Worm (Caenorhabditis elegans) whole organism, L1 larva: ENCODE data around the gene sel-1.

Experiments used
- C04F5.9 ChIP-seq: sonication (generic microtip); optimal IDR thresholded peaks from 2 replicates; lab custom pipeline; 2016; ENCODE audit warnings: missing genetic modification characterization, missing compliant biosample characterization
- C34B4.2 ChIP-seq: sonication (generic microtip); optimal IDR thresholded peaks from 2 replicates; lab custom pipeline; 2017; ENCODE audit warnings: mild to moderate bottlenecking, missing genetic modification characterization, missing compliant biosample characterization
- F16B12.6 ChIP-seq: fragments of 150-350 bp; optimal IDR thresholded peaks from 2 replicates; lab custom pipeline; 2014; ENCODE audit warnings: missing biosample characterization, missing genetic modification characterization
- Y116A8C.19 ChIP-seq: sonication (generic microtip); optimal IDR thresholded peaks from 2 replicates; lab custom pipeline; 2016; ENCODE audit warnings: missing compliant biosample characterization, missing genetic modification characterization, borderline replicate concordance
- alr-1 ChIP-seq: fragments of 200-800 bp; sonication (Bioruptor generic); optimal IDR thresholded peaks from 2 replicates; lab custom pipeline; 2018; ENCODE audit warnings: borderline replicate concordance, mild to moderate bottlenecking, missing genetic modification characterization, missing compliant biosample characterization
- aly-2 ChIP-seq: fragments of 150-350 bp; optimal IDR thresholded peaks from 2 replicates; lab custom pipeline; 2014; ENCODE audit warnings: missing biosample characterization, missing genetic modification characterization
- blmp-1 ChIP-seq: fragments of 150-350 bp; optimal IDR thresholded peaks from 2 replicates; lab custom pipeline; 2014; ENCODE audit warnings: missing biosample characterization, missing genetic modification characterization
- ceh-63 ChIP-seq: fragments of 200-800 bp; sonication (Bioruptor generic); optimal IDR thresholded peaks from 2 replicates; lab custom pipeline; 2018; ENCODE audit warnings: mild to moderate bottlenecking, missing genetic modification characterization, missing compliant biosample characterization
- ceh-8 ChIP-seq: fragments of 200-800 bp; sonication (Bioruptor generic); optimal IDR thresholded peaks from 2 replicates; lab custom pipeline; 2018; ENCODE audit warnings: mild to moderate bottlenecking, missing genetic modification characterization, moderate library complexity, missing compliant biosample characterization
- ceh-82 ChIP-seq, 3 experiments: fragments of 150-350 bp in 1 of 3; sonication (generic microtip) in 2 of 3; optimal IDR thresholded peaks; 2 replicates each; lab custom pipeline; 2014 to 2017; ENCODE audit warnings: missing biosample characterization in 3 of 3, missing genetic modification characterization in 3 of 3
- dpl-1 ChIP-seq, 3 experiments: fragments of 150-350 bp in 2 of 3; sonication (generic microtip) in 1 of 3; optimal IDR thresholded peaks; 2 replicates each; lab custom pipeline; 2014 to 2017; ENCODE audit warnings: missing biosample characterization in 3 of 3, missing genetic modification characterization in 3 of 3, missing genetic modification reagents in 3 of 3
- efl-1 ChIP-seq, 4 experiments: fragments of 150-350 bp; optimal IDR thresholded peaks in 3 of 4; peaks in 1 of 4; 1 replicate in 1 of 4; 2 replicates in 3 of 4; lab custom pipeline; 2014; ENCODE audit warnings: missing biosample characterization in 2 of 4, missing genetic modification characterization in 2 of 4, missing genetic modification reagents in 2 of 4
- egl-27 ChIP-seq, 2 experiments: fragments of 150-350 bp in 1 of 2; sonication (generic microtip); optimal IDR thresholded peaks; 3 replicates each; lab custom pipeline; 2017 to 2018; ENCODE audit warnings: missing biosample characterization in 2 of 2, missing genetic modification characterization in 2 of 2, missing genetic modification reagents in 2 of 2
- elt-2 ChIP-seq: sonication (generic microtip); optimal IDR thresholded peaks from 2 replicates; lab custom pipeline; 2016; ENCODE audit warnings: missing genetic modification characterization, mild to moderate bottlenecking, inconsistent platforms, missing compliant biosample characterization, missing genetic modification reagents
- elt-3 ChIP-seq, 6 experiments: fragments of 150-350 bp in 1 of 6; sonication (generic microtip); optimal IDR thresholded peaks; 2 replicates each; lab custom pipeline; 2017 to 2018; ENCODE audit warnings: missing biosample characterization in 6 of 6, missing genetic modification characterization in 6 of 6, inconsistent platforms in 1 of 6
- fkh-8 ChIP-seq: sonication (generic microtip); optimal IDR thresholded peaks from 2 replicates; lab custom pipeline; 2016; ENCODE audit warnings: mild to moderate bottlenecking, missing genetic modification characterization, missing compliant biosample characterization
- fos-1 ChIP-seq: fragments of 150-350 bp; optimal IDR thresholded peaks from 2 replicates; lab custom pipeline; 2014; ENCODE audit warnings: missing biosample characterization, missing genetic modification characterization
- grh-1 ChIP-seq: fragments of 200-800 bp; sonication (Bioruptor generic); IDR thresholded peaks from 2 replicates; pipeline ENCODE4 v1.3.6; 2022; ENCODE audit warnings: missing genetic modification reagents, missing genetic modification characterization, missing compliant biosample characterization
- hlh-17 ChIP-seq: fragments of 200-800 bp; sonication (Bioruptor generic); optimal IDR thresholded peaks from 2 replicates; lab custom pipeline; 2018; ENCODE audit warnings: missing genetic modification characterization, mild to moderate bottlenecking, missing compliant biosample characterization, moderate library complexity, borderline replicate concordance
- irx-1 ChIP-seq: sonication (generic microtip); optimal IDR thresholded peaks from 2 replicates; lab custom pipeline; 2016; ENCODE audit warnings: missing genetic modification characterization, missing compliant biosample characterization
- lin-13 ChIP-seq: fragments of 150-350 bp; optimal IDR thresholded peaks from 2 replicates; lab custom pipeline; 2014; ENCODE audit warnings: missing biosample characterization, missing genetic modification reagents, missing genetic modification characterization
- lin-14 ChIP-seq: fragments of 200-800 bp; sonication (Bioruptor generic); optimal IDR thresholded peaks from 2 replicates; lab custom pipeline; 2018; ENCODE audit warnings: mild to moderate bottlenecking, missing genetic modification characterization, moderate library complexity, missing compliant biosample characterization
- lin-15B ChIP-seq: fragments of 150-350 bp; sonication (generic microtip); optimal IDR thresholded peaks from 3 replicates; lab custom pipeline; 2014; ENCODE audit warnings: missing biosample characterization, missing genetic modification characterization
- lin-35 ChIP-seq, 2 experiments: fragments of 150-350 bp; optimal IDR thresholded peaks; 2 replicates each; lab custom pipeline; 2014; ENCODE audit warnings: missing biosample characterization in 2 of 2, missing genetic modification characterization in 2 of 2, missing genetic modification reagents in 2 of 2
- lsy-2 ChIP-seq, 2 experiments: fragments of 150-350 bp; optimal IDR thresholded peaks; 2 replicates each; lab custom pipeline; 2014; ENCODE audit warnings: missing biosample characterization in 2 of 2, missing genetic modification characterization in 2 of 2
- mab-9 ChIP-seq: fragments of 200-800 bp; sonication (Bioruptor generic); IDR thresholded peaks from 2 replicates; pipeline ENCODE4 v1.3.6; 2022; ENCODE audit warnings: missing genetic modification reagents, missing genetic modification characterization, missing compliant biosample characterization
- mdl-1 ChIP-seq, 2 experiments: fragments of 150-350 bp; optimal IDR thresholded peaks; 2 replicates each; lab custom pipeline; 2014 to 2017; ENCODE audit warnings: missing biosample characterization in 2 of 2, missing genetic modification characterization in 2 of 2, inconsistent platforms in 1 of 2
- mef-2 ChIP-seq: fragments of 150-350 bp; optimal IDR thresholded peaks from 2 replicates; lab custom pipeline; 2014; ENCODE audit warnings: missing biosample characterization, missing genetic modification characterization
- mep-1 ChIP-seq: fragments of 150-350 bp; optimal IDR thresholded peaks from 2 replicates; lab custom pipeline; 2014; ENCODE audit warnings: missing biosample characterization, missing genetic modification characterization
- nhr-11 ChIP-seq: fragments of 150-350 bp; optimal IDR thresholded peaks from 2 replicates; lab custom pipeline; 2014; ENCODE audit warnings: missing biosample characterization, missing genetic modification characterization
- nhr-12 ChIP-seq: sonication (generic microtip); optimal IDR thresholded peaks from 2 replicates; lab custom pipeline; 2017; ENCODE audit warnings: missing biosample characterization, missing genetic modification characterization
- nhr-20 ChIP-seq: sonication (generic microtip); optimal IDR thresholded peaks from 2 replicates; lab custom pipeline; 2016; ENCODE audit warnings: mild to moderate bottlenecking, missing genetic modification characterization, missing compliant biosample characterization
- nhr-28 ChIP-seq: fragments of 150-350 bp; optimal IDR thresholded peaks from 2 replicates; lab custom pipeline; 2014; ENCODE audit warnings: missing biosample characterization, missing genetic modification characterization
- nhr-47 ChIP-seq: sonication (generic microtip); optimal IDR thresholded peaks from 2 replicates; lab custom pipeline; 2016; ENCODE audit warnings: mild to moderate bottlenecking, missing genetic modification characterization, moderate library complexity, missing compliant biosample characterization
- nhr-71 ChIP-seq: sonication (generic microtip); optimal IDR thresholded peaks from 2 replicates; lab custom pipeline; 2016; ENCODE audit warnings: mild to moderate bottlenecking, missing genetic modification characterization, moderate library complexity, missing compliant biosample characterization
- nhr-76 ChIP-seq: sonication (generic microtip); optimal IDR thresholded peaks from 2 replicates; lab custom pipeline; 2017; ENCODE audit warnings: missing biosample characterization, missing genetic modification characterization
- nhr-90 ChIP-seq: sonication (generic microtip); optimal IDR thresholded peaks from 2 replicates; lab custom pipeline; 2016; ENCODE audit warnings: mild to moderate bottlenecking, missing genetic modification characterization, missing compliant biosample characterization; ENCODE audit not compliant: poor library complexity
- pqm-1 ChIP-seq: sonication (generic microtip); optimal IDR thresholded peaks from 3 replicates; lab custom pipeline; 2017; ENCODE audit warnings: missing biosample characterization, missing genetic modification characterization
- rnt-1 ChIP-seq: sonication (generic microtip); optimal IDR thresholded peaks from 2 replicates; lab custom pipeline; 2016; ENCODE audit warnings: mild to moderate bottlenecking, missing genetic modification characterization, moderate library complexity, missing compliant biosample characterization
- snpc-4 ChIP-seq: fragments of 150-350 bp; optimal IDR thresholded peaks from 2 replicates; lab custom pipeline; 2014; ENCODE audit warnings: missing biosample characterization, missing genetic modification characterization
- snu-23 ChIP-seq: sonication (generic microtip); optimal IDR thresholded peaks from 2 replicates; lab custom pipeline; 2016; ENCODE audit warnings: missing genetic modification characterization, missing compliant biosample characterization
- sox-4 ChIP-seq: sonication (generic microtip); optimal IDR thresholded peaks from 2 replicates; lab custom pipeline; 2016; ENCODE audit warnings: missing genetic modification characterization, missing compliant biosample characterization
- swsn-7 ChIP-seq: sonication (generic microtip); optimal IDR thresholded peaks from 2 replicates; lab custom pipeline; 2016; ENCODE audit warnings: missing genetic modification characterization, missing compliant biosample characterization
- tbx-2 ChIP-seq: sonication (generic microtip); optimal IDR thresholded peaks from 2 replicates; lab custom pipeline; 2016; ENCODE audit warnings: missing genetic modification characterization, missing compliant biosample characterization
- vab-15 ChIP-seq: sonication (generic microtip); optimal IDR thresholded peaks from 2 replicates; lab custom pipeline; 2017; ENCODE audit warnings: missing genotype, mild to moderate bottlenecking, missing genetic modification characterization, missing compliant biosample characterization
- xbp-1 ChIP-seq: sonication (generic microtip); optimal IDR thresholded peaks from 2 replicates; lab custom pipeline; 2016; ENCODE audit warnings: missing genetic modification characterization, missing compliant biosample characterization
- zag-1 ChIP-seq: fragments of 150-350 bp; optimal IDR thresholded peaks from 2 replicates; lab custom pipeline; 2014; ENCODE audit warnings: missing biosample characterization, missing genetic modification characterization
- ztf-4 ChIP-seq: fragments of 150-350 bp; optimal IDR thresholded peaks from 2 replicates; lab custom pipeline; 2014; ENCODE audit warnings: missing biosample characterization, missing genetic modification characterization

Gene sel-1

ce11 chrV:12596795-12597194, 36.3 kb downstream of the sel-1 start (continued):
- peak in 2 of 3 experiments; percentile 33 to 34 for TF ChIP-seq dpl-1 (GFP tag; optimal IDR thresholded peaks at IDR 0.05; lab: Kevin White, UChicago)
- TF ChIP-seq grh-1 (GFP tag; lab: Robert Waterston, UW) = 0 out of 2 replicates have a peak, but pooled peaks have one; percentile 21
- TF ChIP-seq xbp-1 (tag; lab: Kevin White, UChicago) = peak; percentile 52
- TF ChIP-seq ztf-4 (tag; lab: Kevin White, UChicago) = no peak
- TF ChIP-seq lin-13 (GFP tag; lab: Kevin White, UChicago) = no peak
- no peak for TF ChIP-seq fos-1
- TF ChIP-seq alr-1 (tag; lab: Kevin White, UChicago) = no peak
- TF ChIP-seq sox-4 = no peak
- TF ChIP-seq zag-1 (tag; lab: Kevin White, UChicago) = no peak
- no peak for TF ChIP-seq mab-9
- TF ChIP-seq lin-15B (tag; lab: Kevin White, UChicago) = no peak
- TF ChIP-seq nhr-11 (tag; lab: Kevin White, UChicago) = no peak
- peak; percentile 58 for TF ChIP-seq swsn-7 (tag; lab: Kevin White, UChicago)
- peak; percentile 71 for TF ChIP-seq snu-23 (GFP tag; lab: Kevin White, UChicago)
- TF ChIP-seq nhr-76 = peak; percentile 63
- no peak for TF ChIP-seq nhr-28 (tag; lab: Kevin White, UChicago)
- no peak for TF ChIP-seq egl-27 (tag; optimal IDR thresholded peaks at IDR 0.05; lab: Kevin White, UChicago)
- TF ChIP-seq efl-1 (optimal IDR thresholded peaks at IDR 0.05; lab: Kevin White, UChicago) = peak; percentile 45 to 52
- peak; percentile 23 to 93 for TF ChIP-seq efl-1 (GFP tag; optimal IDR thresholded peaks at IDR 0.05 in 1 of 2; lab: Kevin White, UChicago)
- no peak for TF ChIP-seq mdl-1 (tag; optimal IDR thresholded peaks at IDR 0.05; lab: Kevin White, UChicago)
- TF ChIP-seq F16B12.6 (tag; lab: Kevin White, UChicago) = peak; percentile 21
- no peak for TF ChIP-seq mef-2
- no peak for TF ChIP-seq C34B4.2 (tag; lab: Kevin White, UChicago)
- peak; percentile 35 to 60 for TF ChIP-seq lsy-2 (tag; optimal IDR thresholded peaks at IDR 0.05; lab: Kevin White, UChicago)
- TF ChIP-seq vab-15 = peak; percentile 57
- peak in 2 of 6 experiments; percentile 2 to 8 for TF ChIP-seq elt-3 (tag; optimal IDR thresholded peaks at IDR 0.05; lab: Kevin White, UChicago)
- TF ChIP-seq blmp-1 = no peak
- TF ChIP-seq nhr-12 (tag; lab: Kevin White, UChicago) = no peak
- no peak for TF ChIP-seq Y116A8C.19 (tag; lab: Kevin White, UChicago)
- TF ChIP-seq C04F5.9 (tag; lab: Kevin White, UChicago) = no peak
- TF ChIP-seq fkh-8 (tag; lab: Kevin White, UChicago) = no peak
- no peak for TF ChIP-seq mep-1

ce11 chrV:12599110-12599509, 38.6 kb downstream of the sel-1 start, which contains the start of the genes C14C10.10 and ril-2:
TSS of gene C14C10.10 (minus strand) at chrV:12599128.
TSS of gene ril-2 (minus strand) at chrV:12599157.
- peak; percentile 47 for TF ChIP-seq nhr-71 (tag; lab: Kevin White, UChicago)
- TF ChIP-seq F16B12.6 (tag; lab: Kevin White, UChicago) = peak; percentile 84
- TF ChIP-seq lsy-2 (tag; optimal IDR thresholded peaks at IDR 0.05; lab: Kevin White, UChicago) = peak; percentile 4 to 51
- peak; percentile 36 for TF ChIP-seq irx-1 (tag; lab: Kevin White, UChicago)
- peak; percentile 49 for TF ChIP-seq nhr-47 (tag; lab: Kevin White, UChicago)
- TF ChIP-seq snu-23 (GFP tag; lab: Kevin White, UChicago) = peak; percentile 43
- peak; percentile 56 for TF ChIP-seq lin-14
- TF ChIP-seq efl-1 (optimal IDR thresholded peaks at IDR 0.05; lab: Kevin White, UChicago) = peak; percentile 30 to 33
- TF ChIP-seq efl-1 (GFP tag; optimal IDR thresholded peaks at IDR 0.05 in 1 of 2; lab: Kevin White, UChicago) = peak; percentile 51 to 94
- no peak for TF ChIP-seq grh-1 (GFP tag; lab: Robert Waterston, UW)
- TF ChIP-seq ceh-8 (GFP tag; lab: Kevin White, UChicago) = no peak
- peak; percentile 15 for TF ChIP-seq swsn-7 (tag; lab: Kevin White, UChicago)
- TF ChIP-seq nhr-90 (tag; lab: Kevin White, UChicago) = no peak
- no peak for TF ChIP-seq hlh-17
- TF ChIP-seq fos-1 = no peak
- TF ChIP-seq ceh-82 (tag; optimal IDR thresholded peaks at IDR 0.05; lab: Kevin White, UChicago) = peak in 2 of 3 experiments; percentile 13 to 32
- no peak for TF ChIP-seq pqm-1 (tag; lab: Kevin White, UChicago)
- TF ChIP-seq nhr-20 (tag; lab: Kevin White, UChicago) = no peak
- TF ChIP-seq snpc-4 (tag; lab: Kevin White, UChicago) = peak; percentile 24
- TF ChIP-seq elt-2 (tag; lab: Kevin White, UChicago) = no peak
- peak; percentile 28 for TF ChIP-seq rnt-1 (tag; lab: Kevin White, UChicago)
- TF ChIP-seq tbx-2 (tag; lab: Kevin White, UChicago) = peak; percentile 0
- peak; percentile 13 for TF ChIP-seq aly-2
- TF ChIP-seq zag-1 (tag; lab: Kevin White, UChicago) = no peak
- peak in 2 of 3 experiments; percentile 43 to 45 for TF ChIP-seq dpl-1 (GFP tag; optimal IDR thresholded peaks at IDR 0.05; lab: Kevin White, UChicago)
- TF ChIP-seq nhr-76 = no peak
- peak in 1 of 2 experiments; percentile 34 for TF ChIP-seq lin-35 (GFP tag; optimal IDR thresholded peaks at IDR 0.05; lab: Kevin White, UChicago)
- peak; percentile 65 for TF ChIP-seq mep-1
- TF ChIP-seq xbp-1 (tag; lab: Kevin White, UChicago) = peak; percentile 13
- no peak for TF ChIP-seq ceh-63 (GFP tag; lab: Kevin White, UChicago)
